Fruit fly (Drosophila melanogaster): ENCODE measurements around the gene CG18764.

CG18764 gene

DNA sequence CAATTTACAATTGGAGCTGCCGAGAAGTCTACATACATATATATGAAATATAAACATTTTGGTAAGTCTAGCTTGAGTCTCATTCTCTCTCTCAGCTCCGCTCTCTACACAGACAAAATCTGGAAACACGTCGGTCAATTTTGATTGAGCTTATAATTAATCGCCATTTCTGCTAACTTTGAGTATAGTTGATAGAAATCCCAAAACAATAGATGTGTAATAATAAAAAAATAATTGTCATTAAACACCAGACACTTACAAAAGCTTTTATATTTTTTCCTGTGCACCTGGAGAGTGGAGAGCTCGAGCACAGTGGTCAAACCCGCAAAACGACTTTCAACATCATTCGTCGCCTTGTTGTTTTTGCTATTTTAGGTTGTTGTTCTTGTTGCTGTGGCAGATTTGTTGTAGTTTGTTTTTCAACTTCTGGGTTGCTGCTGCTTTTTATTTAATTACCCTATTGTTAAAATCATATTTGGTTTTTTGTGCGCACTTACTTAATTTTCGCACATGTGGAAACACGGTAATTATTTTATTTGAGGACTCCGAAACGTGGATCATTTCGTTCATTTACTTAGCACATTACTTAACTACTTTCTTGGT, 30.0 kb downstream of the CG18764 start (continued):
- peak; percentile 98 for TF ChIP-seq CG12659 (GFP tag; optimal IDR thresholded peaks at IDR 0.05)
- peak; percentile 96 for TF ChIP-seq HmgZ (tag; optimal IDR thresholded peaks at IDR 0.05)
- peak; percentile 97 for TF ChIP-seq Dbx (GFP tag; IDR thresholded peaks at IDR 0.05)
- TF ChIP-seq gro (GFP tag; optimal IDR thresholded peaks at IDR 0.05): peak; percentile 97
- peak; percentile 83 for TF ChIP-seq CG8359 (GFP tag; optimal IDR thresholded peaks at IDR 0.05; ENCODE audit: borderline replicate concordance)
- peak; percentile 85 for TF ChIP-seq Hmx (GFP tag; optimal IDR thresholded peaks at IDR 0.05)
- TF ChIP-seq Max (GFP tag; optimal IDR thresholded peaks at IDR 0.05): peak; percentile 92
- peak; percentile 82 for TF ChIP-seq CG10321 (GFP tag; IDR thresholded peaks at IDR 0.05)
- peak; percentile 90 for TF ChIP-seq zen (tag; optimal IDR thresholded peaks at IDR 0.05)
- peak; percentile 92 for TF ChIP-seq CG7987 (GFP tag; optimal IDR thresholded peaks at IDR 0.05)
- peak; percentile 90 for TF ChIP-seq odd (GFP tag; optimal IDR thresholded peaks at IDR 0.05)
- TF ChIP-seq CG7786 (GFP tag; optimal IDR thresholded peaks at IDR 0.05): peak; percentile 96
- TF ChIP-seq CG11695 (GFP tag; IDR thresholded peaks at IDR 0.05): peak; percentile 97
- peak; percentile 95 for TF ChIP-seq CG10979 (tag; optimal IDR thresholded peaks at IDR 0.05)
- no peak for TF ChIP-seq hb (GFP tag; IDR thresholded peaks at IDR 0.05; ENCODE audit: partially characterized antibody)
- peak; percentile 92 for TF ChIP-seq nau (GFP tag; optimal IDR thresholded peaks at IDR 0.05)
- peak; percentile 97 for TF ChIP-seq NfI (GFP tag; optimal IDR thresholded peaks at IDR 0.05)
- peak; percentile 93 for TF ChIP-seq CG31441 (GFP tag; IDR thresholded peaks at IDR 0.05)
- TF ChIP-seq ash1 (GFP tag; optimal IDR thresholded peaks at IDR 0.05): peak; percentile 84
- TF ChIP-seq CG10654 (GFP tag; optimal IDR thresholded peaks at IDR 0.05): peak; percentile 91
- TF ChIP-seq CG3726 (GFP tag; IDR thresholded peaks at IDR 0.05): peak; percentile 95
- TF ChIP-seq hth (optimal IDR thresholded peaks at IDR 0.05): no peak
- peak; percentile 96 for TF ChIP-seq Dip3 (GFP tag; optimal IDR thresholded peaks at IDR 0.05)
- TF ChIP-seq gcm (GFP tag; optimal IDR thresholded peaks at IDR 0.05): peak; percentile 95
- TF ChIP-seq sob (GFP tag; IDR thresholded peaks at IDR 0.05): peak; percentile 97
- no peak for TF ChIP-seq tna (GFP tag; IDR thresholded peaks at IDR 0.05; ENCODE audit: partially characterized antibody)
- peak; percentile 94 for TF ChIP-seq dimm (GFP tag; IDR thresholded peaks at IDR 0.05)
- TF ChIP-seq disco-r (GFP tag; optimal IDR thresholded peaks at IDR 0.05): peak; percentile 86
- peak; percentile 91 for TF ChIP-seq ERR (GFP tag; optimal IDR thresholded peaks at IDR 0.05)
- TF ChIP-seq CG6654 (GFP tag; optimal IDR thresholded peaks at IDR 0.05): peak; percentile 77
- peak; percentile 96 for TF ChIP-seq CrebB (tag; optimal IDR thresholded peaks at IDR 0.05)
- TF ChIP-seq bcd (GFP tag; optimal IDR thresholded peaks at IDR 0.05): peak; percentile 96
- TF ChIP-seq CG6689 (GFP tag; IDR thresholded peaks at IDR 0.05): peak; percentile 96
- no peak for TF ChIP-seq Kr (GFP tag; optimal IDR thresholded peaks at IDR 0.05)
- TF ChIP-seq lbe (GFP tag; optimal IDR thresholded peaks at IDR 0.05): peak; percentile 98
- peak; percentile 94 for TF ChIP-seq schlank (tag; optimal IDR thresholded peaks at IDR 0.05)
- TF ChIP-seq lov (optimal IDR thresholded peaks at IDR 0.05): no peak
- TF ChIP-seq lov (GFP tag; IDR thresholded peaks at IDR 0.05): peak; percentile 97
- TF ChIP-seq CG14667 (GFP tag; IDR thresholded peaks at IDR 0.05): peak; percentile 93
- TF ChIP-seq Sry-β (GFP tag; optimal IDR thresholded peaks at IDR 0.05): peak; percentile 59
- TF ChIP-seq abd-A (tag; optimal IDR thresholded peaks at IDR 0.05): peak; percentile 29
- TF ChIP-seq TFAM (GFP tag; optimal IDR thresholded peaks at IDR 0.05): peak; percentile 68
- peak; percentile 82 for TF ChIP-seq Doc2 (GFP tag; IDR thresholded peaks at IDR 0.05)
- TF ChIP-seq tio (GFP tag; optimal IDR thresholded peaks at IDR 0.05): peak; percentile 95
- TF ChIP-seq CG6854 (GFP tag; optimal IDR thresholded peaks at IDR 0.05): peak; percentile 91
- TF ChIP-seq CG17802 (tag; optimal IDR thresholded peaks at IDR 0.05): peak; percentile 86
- TF ChIP-seq unpg (GFP tag; optimal IDR thresholded peaks at IDR 0.05): peak; percentile 97
- TF ChIP-seq CG9876 (GFP tag; optimal IDR thresholded peaks at IDR 0.05): peak; percentile 86
- peak; percentile 97 for TF ChIP-seq CG7839 (tag; optimal IDR thresholded peaks at IDR 0.05)
- peak; percentile 91 for TF ChIP-seq trh (GFP tag; optimal IDR thresholded peaks at IDR 0.05)
